Fruit fly (Drosophila melanogaster): ENCODE measurements around the gene CG13609.

Gene CG13609

DNA sequence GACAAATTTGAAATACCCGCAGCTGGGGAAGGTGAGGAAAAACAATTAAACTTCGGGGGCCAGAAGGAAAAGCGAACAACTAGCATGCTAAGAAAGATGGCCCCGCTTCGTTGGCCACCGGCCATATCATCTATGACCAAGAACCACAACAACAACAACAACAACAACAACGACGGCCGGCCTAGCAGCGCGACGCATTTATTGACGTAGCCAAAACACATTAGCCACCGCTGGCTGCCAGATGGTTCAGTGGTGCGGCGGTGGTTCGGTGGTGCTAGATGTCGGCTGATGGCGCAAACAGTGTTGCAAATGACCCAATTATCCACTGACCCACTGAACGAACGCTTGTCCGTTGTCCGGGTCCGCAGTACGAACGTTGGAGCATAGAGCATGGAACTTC is 13.2 kb upstream of the CG13609 start:
- TF ChIP-seq usp (GFP tag; optimal IDR thresholded peaks at IDR 0.05) (no peak), Hr78 (GFP tag; optimal IDR thresholded peaks at IDR 0.05) (no peak), fru (GFP tag; optimal IDR thresholded peaks at IDR 0.05) (no peak), Vsx2 (GFP tag; optimal IDR thresholded peaks at IDR 0.05; ENCODE audit: partially characterized antibody) (no peak), brk (GFP tag; optimal IDR thresholded peaks at IDR 0.05) (no peak), Myc (optimal IDR thresholded peaks at IDR 0.05) (no peak), OdsH (GFP tag; optimal IDR thresholded peaks at IDR 0.05) (no peak), Jra (GFP tag; optimal IDR thresholded peaks at IDR 0.05) (no peak), Mio (GFP tag; optimal IDR thresholded peaks at IDR 0.05) (no peak), ey (GFP tag; optimal IDR thresholded peaks at IDR 0.05) (no peak), br (GFP tag; optimal IDR thresholded peaks at IDR 0.05) (no peak), sage (GFP tag; optimal IDR thresholded peaks at IDR 0.05) (no peak), woc (GFP tag; optimal IDR thresholded peaks at IDR 0.05) (no peak), Hnf4 (GFP tag; optimal IDR thresholded peaks at IDR 0.05) (no peak), dsf (GFP tag; optimal IDR thresholded peaks at IDR 0.05; ENCODE audit: borderline replicate concordance) (no peak), h (GFP tag; optimal IDR thresholded peaks at IDR 0.05) (no peak), Dfd (GFP tag; optimal IDR thresholded peaks at IDR 0.05) (no peak)

DNA sequence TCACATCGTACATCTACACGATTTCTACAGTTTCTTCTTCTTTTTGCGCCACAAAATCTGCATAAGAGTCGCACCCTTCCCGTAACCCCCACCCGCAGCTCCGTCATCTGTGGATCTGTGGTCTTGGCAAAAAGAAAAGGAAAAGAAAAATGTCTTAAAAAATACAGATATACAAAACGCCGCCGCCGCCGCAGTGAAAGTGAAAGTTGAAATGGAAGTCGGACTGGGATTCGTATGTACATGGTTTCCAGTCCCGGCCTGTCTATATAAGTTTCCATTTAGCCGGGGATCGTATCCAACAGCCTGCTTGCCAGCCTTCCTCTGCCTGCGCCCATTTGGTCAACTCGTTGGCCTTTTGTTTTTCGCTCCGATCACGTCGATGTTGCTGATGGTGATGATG is 10.8 kb upstream of the CG13609 start:
- TF ChIP-seq Mio (GFP tag; optimal IDR thresholded peaks at IDR 0.05) (no peak), dmrt93B (GFP tag; optimal IDR thresholded peaks at IDR 0.05) (no peak), CG32264 (GFP tag; optimal IDR thresholded peaks at IDR 0.05) (no peak), GATAd (GFP tag; optimal IDR thresholded peaks at IDR 0.05) (no peak), rgr (GFP tag; optimal IDR thresholded peaks at IDR 0.05) (no peak), fru (GFP tag; optimal IDR thresholded peaks at IDR 0.05) (no peak)

DNA sequence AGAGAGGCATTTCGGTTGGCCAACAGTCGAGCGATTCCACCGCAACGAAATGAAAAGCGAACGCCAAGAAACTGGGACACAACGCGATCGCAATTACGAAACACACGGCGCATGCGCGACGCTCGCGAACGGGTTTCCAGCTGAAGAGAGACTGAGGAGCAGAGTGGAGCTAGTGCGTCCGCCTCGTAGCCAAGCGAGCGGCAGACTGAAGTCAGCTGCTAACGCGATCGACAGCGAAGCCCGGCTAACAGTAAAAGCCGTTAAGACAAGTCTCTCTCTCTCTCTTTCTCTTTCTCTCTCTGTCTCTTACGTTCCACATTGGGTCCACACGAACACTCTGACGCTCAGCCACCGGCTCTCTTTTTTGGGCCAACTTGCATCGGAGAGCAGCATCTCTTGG is 8.3 kb upstream of the CG13609 start, which contains the start of gene CG17786:
TSS of gene CG17786 (minus strand) at position 154 of the 400 bp plus-strand sequence.
- no peak for TF ChIP-seq Hnf4 (GFP tag; optimal IDR thresholded peaks at IDR 0.05)
- no peak for TF ChIP-seq Myc (optimal IDR thresholded peaks at IDR 0.05)
- no peak for TF ChIP-seq sage (GFP tag; optimal IDR thresholded peaks at IDR 0.05)
- peak in 1 of 2 experiments; percentile 72 for TF ChIP-seq dl (GFP tag; optimal IDR thresholded peaks at IDR 0.05; ENCODE audit: insufficient read depth in 1 of 2, partially characterized antibody in 2 of 2)
- no peak for TF ChIP-seq Abd-B (GFP tag; optimal IDR thresholded peaks at IDR 0.05)
- TF ChIP-seq br (GFP tag; optimal IDR thresholded peaks at IDR 0.05), result no peak
- TF ChIP-seq fru (GFP tag; optimal IDR thresholded peaks at IDR 0.05), result no peak
- no peak for TF ChIP-seq sv (GFP tag; optimal IDR thresholded peaks at IDR 0.05)
- no peak for TF ChIP-seq Hr83 (GFP tag; optimal IDR thresholded peaks at IDR 0.05; ENCODE audit: poor library complexity, severe bottlenecking)
- TF ChIP-seq foxo (GFP tag; optimal IDR thresholded peaks at IDR 0.05), result no peak
- TF ChIP-seq CG9705 (GFP tag; optimal IDR thresholded peaks at IDR 0.05), result no peak
- TF ChIP-seq pan (optimal IDR thresholded peaks at IDR 0.05), result no peak
- no peak for TF ChIP-seq dsf (GFP tag; optimal IDR thresholded peaks at IDR 0.05; ENCODE audit: borderline replicate concordance)
- TF ChIP-seq Dif (GFP tag; optimal IDR thresholded peaks at IDR 0.05; ENCODE audit: partially characterized antibody), result peak; percentile 72
- TF ChIP-seq jim (GFP tag; optimal IDR thresholded peaks at IDR 0.05), result no peak
- TF ChIP-seq dmrt93B (GFP tag; optimal IDR thresholded peaks at IDR 0.05), result no peak
- no peak for TF ChIP-seq lola (GFP tag; optimal IDR thresholded peaks at IDR 0.05)
- TF ChIP-seq OdsH (GFP tag; optimal IDR thresholded peaks at IDR 0.05), result no peak
- TF ChIP-seq Dfd (GFP tag; optimal IDR thresholded peaks at IDR 0.05), result no peak
- TF ChIP-seq woc (GFP tag; optimal IDR thresholded peaks at IDR 0.05), result no peak
- no peak for TF ChIP-seq CG32264 (GFP tag; optimal IDR thresholded peaks at IDR 0.05)
- no peak for TF ChIP-seq Jra (GFP tag; optimal IDR thresholded peaks at IDR 0.05)
- TF ChIP-seq usp (GFP tag; optimal IDR thresholded peaks at IDR 0.05), result no peak
- TF ChIP-seq Sp1 (GFP tag; optimal IDR thresholded peaks at IDR 0.05), result peak; percentile 43
- peak; percentile 7 for TF ChIP-seq h (GFP tag; optimal IDR thresholded peaks at IDR 0.05)
- TF ChIP-seq rgr (GFP tag; optimal IDR thresholded peaks at IDR 0.05), result no peak
- TF ChIP-seq ey (GFP tag; optimal IDR thresholded peaks at IDR 0.05), result no peak
- no peak for TF ChIP-seq N (GFP tag; optimal IDR thresholded peaks at IDR 0.05)
- TF ChIP-seq tai (GFP tag; optimal IDR thresholded peaks at IDR 0.05), result no peak
- no peak for TF ChIP-seq brk (GFP tag; optimal IDR thresholded peaks at IDR 0.05)
- TF ChIP-seq Hr78 (GFP tag; optimal IDR thresholded peaks at IDR 0.05), result no peak
- no peak for TF ChIP-seq Rel (GFP tag; optimal IDR thresholded peaks at IDR 0.05)
- TF ChIP-seq Rel (tag; optimal IDR thresholded peaks at IDR 0.05), result no peak
- peak; percentile 1 for TF ChIP-seq psq (GFP tag; optimal IDR thresholded peaks at IDR 0.05)
- TF ChIP-seq HLH106 (tag; optimal IDR thresholded peaks at IDR 0.05), result no peak
- no peak for TF ChIP-seq GATAd (GFP tag; optimal IDR thresholded peaks at IDR 0.05)
- TF ChIP-seq Vsx2 (GFP tag; optimal IDR thresholded peaks at IDR 0.05; ENCODE audit: partially characterized antibody), result no peak
- TF ChIP-seq CrebA (GFP tag; optimal IDR thresholded peaks at IDR 0.05; ENCODE audit: borderline replicate concordance), result no peak
- no peak for TF ChIP-seq Mio (GFP tag; optimal IDR thresholded peaks at IDR 0.05)

All from whole organism, wandering third instar larva.